Fruit fly (Drosophila melanogaster) whole organism, embryonic: ENCODE measurements around the gene CG33298.

Source experiments
- CG10147 ChIP-seq: fragments of 200-800 bp; sonication (Bioruptor generic); optimal IDR thresholded peaks from 2 replicates; lab custom pipeline; 2019; ENCODE audit warnings: missing biosample characterization, mild to moderate bottlenecking, missing genetic modification characterization, moderate library complexity
- CG10209 ChIP-seq: fragments of 200-800 bp; sonication (Bioruptor generic); optimal IDR thresholded peaks from 3 replicates; lab custom pipeline; 2017; ENCODE audit warnings: missing biosample characterization, mild to moderate bottlenecking, missing genetic modification characterization, missing genetic modification reagents
- CG10321 ChIP-seq: fragments of 200-800 bp; sonication (Bioruptor generic); IDR thresholded peaks from 2 replicates; pipeline ENCODE4 v1.3.6; 2022; ENCODE audit warnings: missing biosample characterization, missing genetic modification characterization
- CG10959 ChIP-seq: fragments of 200-800 bp; sonication (Bioruptor generic); IDR thresholded peaks from 2 replicates; pipeline ENCODE4 v1.3.6; 2022; ENCODE audit warnings: missing biosample characterization, missing genetic modification characterization
- CG10979 ChIP-seq: fragments of 200-800 bp; sonication (Bioruptor generic); optimal IDR thresholded peaks from 2 replicates; lab custom pipeline; 2018; ENCODE audit warnings: missing biosample characterization, mild to moderate bottlenecking, missing genetic modification characterization, moderate library complexity
- CG11456 ChIP-seq: fragments of 200-800 bp; sonication (Bioruptor generic); IDR thresholded peaks from 3 replicates; pipeline ENCODE4 v1.3.6; 2022; ENCODE audit warnings: missing biosample characterization, missing genetic modification characterization
- CG11723 ChIP-seq: fragments of 200-800 bp; sonication (Bioruptor generic); optimal IDR thresholded peaks from 2 replicates; lab custom pipeline; 2017; ENCODE audit warnings: missing biosample characterization, mild to moderate bottlenecking, missing genetic modification characterization
- CG12942 ChIP-seq: fragments of 200-800 bp; sonication (Bioruptor generic); optimal IDR thresholded peaks from 3 replicates; lab custom pipeline; 2016; ENCODE audit warnings: missing biosample characterization, missing genetic modification characterization
- CG13424 ChIP-seq: fragments of 200-800 bp; sonication (Bioruptor generic); optimal IDR thresholded peaks from 2 replicates; lab custom pipeline; 2019; ENCODE audit warnings: missing biosample characterization, mild to moderate bottlenecking, missing genetic modification characterization, moderate library complexity
- CG15696 ChIP-seq: fragments of 200-800 bp; sonication (Bioruptor generic); optimal IDR thresholded peaks from 2 replicates; lab custom pipeline; 2019; ENCODE audit warnings: missing biosample characterization, mild to moderate bottlenecking, missing genetic modification characterization, moderate library complexity
- CG16863 ChIP-seq: fragments of 200-800 bp; sonication (Bioruptor generic); optimal IDR thresholded peaks from 3 replicates; lab custom pipeline; 2016; ENCODE audit warnings: missing biosample characterization, missing genetic modification characterization
- CG17912 ChIP-seq: fragments of 200-800 bp; sonication (Bioruptor generic); optimal IDR thresholded peaks from 2 replicates; lab custom pipeline; 2018; ENCODE audit warnings: missing biosample characterization, mild to moderate bottlenecking, missing genetic modification characterization
- CG18476 ChIP-seq: fragments of 200-800 bp; sonication (Bioruptor generic); optimal IDR thresholded peaks from 2 replicates; lab custom pipeline; 2016; ENCODE audit warnings: missing biosample characterization, mild to moderate bottlenecking, missing genetic modification characterization
- CG18619 ChIP-seq: fragments of 200-800 bp; sonication (Bioruptor generic); optimal IDR thresholded peaks from 3 replicates; lab custom pipeline; 2017; ENCODE audit warnings: missing biosample characterization, mild to moderate bottlenecking, missing genetic modification characterization
- CG32767 ChIP-seq: fragments of 200-800 bp; sonication (Bioruptor generic); IDR thresholded peaks from 2 replicates; pipeline ENCODE4 v1.3.6; 2022; ENCODE audit warnings: missing biosample characterization, missing genetic modification characterization
- CG4424 ChIP-seq: fragments of 200-800 bp; sonication (Bioruptor generic); optimal IDR thresholded peaks from 3 replicates; lab custom pipeline; 2016; ENCODE audit warnings: missing biosample characterization, missing genetic modification characterization
- CG6175 ChIP-seq: fragments of 200-800 bp; sonication (Bioruptor generic); IDR thresholded peaks from 3 replicates; pipeline ENCODE4 v1.3.6; 2022; ENCODE audit warnings: missing biosample characterization, missing genetic modification characterization
- CG6765 ChIP-seq: fragments of 200-800 bp; sonication (Bioruptor generic); optimal IDR thresholded peaks from 3 replicates; lab custom pipeline; 2017; ENCODE audit warnings: missing biosample characterization, mild to moderate bottlenecking, missing genetic modification characterization
- CG6791 ChIP-seq: fragments of 200-800 bp; sonication (Bioruptor generic); IDR thresholded peaks from 3 replicates; pipeline ENCODE4 v1.3.6; 2022; ENCODE audit warnings: missing biosample characterization, missing genetic modification characterization; ENCODE audit not compliant: partially characterized antibody
- CG7786 ChIP-seq: fragments of 200-800 bp; sonication (Bioruptor generic); optimal IDR thresholded peaks from 2 replicates; lab custom pipeline; 2016; ENCODE audit warnings: missing biosample characterization, missing genetic modification characterization
- CG9797 ChIP-seq: fragments of 200-800 bp; sonication (Bioruptor generic); optimal IDR thresholded peaks from 3 replicates; lab custom pipeline; 2018; ENCODE audit warnings: missing biosample characterization, mild to moderate bottlenecking, missing genetic modification characterization
- Eip74EF ChIP-seq, 2 experiments: fragments of 200-800 bp in 1 of 2; fragments of >200 bp in 1 of 2; sonication (Bioruptor generic) in 1 of 2; optimal IDR thresholded peaks; 2 replicates each; lab custom pipeline; 2017 to 2019; ENCODE audit warnings: missing biosample characterization in 2 of 2, missing genetic modification characterization in 2 of 2, mild to moderate bottlenecking in 1 of 2, moderate library complexity in 1 of 2
- H15 ChIP-seq: fragments of 200-800 bp; sonication (Bioruptor generic); IDR thresholded peaks from 3 replicates; pipeline ENCODE4 v1.3.6; 2022; ENCODE audit warnings: missing biosample characterization, missing genetic modification characterization
- Hey ChIP-seq: fragments of 200-800 bp; sonication (Bioruptor generic); optimal IDR thresholded peaks from 3 replicates; lab custom pipeline; 2018; ENCODE audit warnings: missing biosample characterization, mild to moderate bottlenecking, missing genetic modification characterization
- Hr51 ChIP-seq, 2 experiments: fragments of 200-800 bp; sonication (Bioruptor generic); optimal IDR thresholded peaks; 2 replicates in 1 of 2; 3 replicates in 1 of 2; lab custom pipeline; 2016 to 2018; ENCODE audit warnings: missing biosample characterization in 2 of 2, missing genetic modification characterization in 2 of 2, mild to moderate bottlenecking in 1 of 2, moderate library complexity in 1 of 2
- Lhr ChIP-seq: fragments of 200-800 bp; sonication (Bioruptor generic); optimal IDR thresholded peaks from 3 replicates; lab custom pipeline; 2017; ENCODE audit warnings: mild to moderate bottlenecking, missing biosample characterization, missing genetic modification reagents, missing genetic modification characterization
- Mad ChIP-seq: fragments of 200-800 bp; sonication (Bioruptor generic); optimal IDR thresholded peaks from 2 replicates; lab custom pipeline; 2016; ENCODE audit warnings: missing biosample characterization, missing genetic modification characterization
- aop ChIP-seq: fragments of 200-800 bp; sonication (Bioruptor generic); IDR thresholded peaks from 2 replicates; pipeline ENCODE4 v1.3.6; 2022; ENCODE audit warnings: missing biosample characterization, missing genetic modification characterization
- bcd ChIP-seq: fragments of 200-800 bp; sonication (Bioruptor generic); optimal IDR thresholded peaks from 2 replicates; lab custom pipeline; 2017; ENCODE audit warnings: missing biosample characterization, mild to moderate bottlenecking, missing genetic modification characterization
- chif ChIP-seq, 2 experiments: fragments of 200-800 bp; sonication (Bioruptor generic); optimal IDR thresholded peaks; 3 replicates each; lab custom pipeline; 2016; ENCODE audit warnings: missing biosample characterization in 2 of 2, missing genetic modification characterization in 2 of 2
- chm ChIP-seq: fragments of 200-800 bp; sonication (Bioruptor generic); IDR thresholded peaks from 2 replicates; pipeline ENCODE4 v1.3.6; 2022; ENCODE audit warnings: missing biosample characterization, missing genetic modification characterization
- chn ChIP-seq: fragments of 200-800 bp; sonication (Bioruptor generic); optimal IDR thresholded peaks from 2 replicates; lab custom pipeline; 2016; ENCODE audit warnings: missing biosample characterization, missing genetic modification characterization
- crc ChIP-seq: fragments of 200-800 bp; sonication (Bioruptor generic); optimal IDR thresholded peaks from 2 replicates; lab custom pipeline; 2016; ENCODE audit warnings: missing biosample characterization, missing genetic modification characterization
- da ChIP-seq: fragments of 200-800 bp; sonication (Bioruptor generic); optimal IDR thresholded peaks from 2 replicates; lab custom pipeline; 2016; ENCODE audit warnings: missing biosample characterization, missing genetic modification characterization
- fru ChIP-seq: fragments of >200 bp; optimal IDR thresholded peaks from 2 replicates; lab custom pipeline; 2017
- gcm ChIP-seq: fragments of 200-800 bp; sonication (Bioruptor generic); optimal IDR thresholded peaks from 2 replicates; lab custom pipeline; 2019; ENCODE audit warnings: missing biosample characterization, mild to moderate bottlenecking, missing genetic modification characterization, moderate library complexity
- gt ChIP-seq: fragments of 200-800 bp; sonication (Bioruptor generic); IDR thresholded peaks from 2 replicates; pipeline ENCODE4 v1.3.6; 2022; ENCODE audit warnings: missing biosample characterization, missing genetic modification characterization
- jumu ChIP-seq: fragments of 200-800 bp; sonication (Bioruptor generic); optimal IDR thresholded peaks from 3 replicates; lab custom pipeline; 2016; ENCODE audit warnings: missing biosample characterization, missing genetic modification characterization
- kay ChIP-seq: fragments of 200-800 bp; sonication (Bioruptor generic); optimal IDR thresholded peaks from 2 replicates; lab custom pipeline; 2016; ENCODE audit warnings: missing biosample characterization, missing genetic modification characterization
- lmd ChIP-seq: fragments of 200-800 bp; sonication (Bioruptor generic); IDR thresholded peaks from 2 replicates; pipeline ENCODE4 v1.3.6; 2022; ENCODE audit warnings: missing biosample characterization, missing genetic modification characterization
- luna ChIP-seq: fragments of 200-800 bp; sonication (Bioruptor generic); optimal IDR thresholded peaks from 2 replicates; lab custom pipeline; 2016; ENCODE audit warnings: missing biosample characterization, missing genetic modification characterization
- mirr ChIP-seq: fragments of 200-800 bp; sonication (Bioruptor generic); optimal IDR thresholded peaks from 3 replicates; lab custom pipeline; 2018; ENCODE audit warnings: missing biosample characterization, mild to moderate bottlenecking, missing genetic modification characterization
- otp ChIP-seq: fragments of 200-800 bp; sonication (Bioruptor generic); IDR thresholded peaks from 3 replicates; pipeline ENCODE4, ENCODE4 v1.3.6; 2022; ENCODE audit warnings: missing biosample characterization, missing genetic modification characterization
- pzg ChIP-seq: fragments of 200-800 bp; sonication (Bioruptor generic); optimal IDR thresholded peaks from 3 replicates; lab custom pipeline; 2018; ENCODE audit warnings: missing biosample characterization, mild to moderate bottlenecking, missing genetic modification characterization, moderate library complexity
- run ChIP-seq: fragments of 200-800 bp; sonication (Bioruptor generic); optimal IDR thresholded peaks from 3 replicates; lab custom pipeline; 2018; ENCODE audit warnings: missing biosample characterization, mild to moderate bottlenecking, missing genetic modification characterization
- scrt ChIP-seq: fragments of 200-800 bp; sonication (Bioruptor generic); optimal IDR thresholded peaks from 2 replicates; lab custom pipeline; 2018; ENCODE audit warnings: missing biosample characterization, mild to moderate bottlenecking, missing genetic modification characterization, moderate library complexity
- trh ChIP-seq: fragments of 200-800 bp; sonication (Bioruptor generic); optimal IDR thresholded peaks from 2 replicates; lab custom pipeline; 2016; ENCODE audit warnings: missing biosample characterization, missing genetic modification characterization
- zen2 ChIP-seq: fragments of 200-800 bp; sonication (Bioruptor generic); IDR thresholded peaks from 3 replicates; pipeline ENCODE4 v1.3.6; 2022; ENCODE audit warnings: missing biosample characterization, missing genetic modification characterization; ENCODE audit not compliant: partially characterized antibody
- zf30C ChIP-seq: fragments of 200-800 bp; sonication (Bioruptor generic); optimal IDR thresholded peaks from 3 replicates; lab custom pipeline; 2018; ENCODE audit warnings: missing biosample characterization, mild to moderate bottlenecking, missing genetic modification characterization

The CG33298 gene

DNA sequence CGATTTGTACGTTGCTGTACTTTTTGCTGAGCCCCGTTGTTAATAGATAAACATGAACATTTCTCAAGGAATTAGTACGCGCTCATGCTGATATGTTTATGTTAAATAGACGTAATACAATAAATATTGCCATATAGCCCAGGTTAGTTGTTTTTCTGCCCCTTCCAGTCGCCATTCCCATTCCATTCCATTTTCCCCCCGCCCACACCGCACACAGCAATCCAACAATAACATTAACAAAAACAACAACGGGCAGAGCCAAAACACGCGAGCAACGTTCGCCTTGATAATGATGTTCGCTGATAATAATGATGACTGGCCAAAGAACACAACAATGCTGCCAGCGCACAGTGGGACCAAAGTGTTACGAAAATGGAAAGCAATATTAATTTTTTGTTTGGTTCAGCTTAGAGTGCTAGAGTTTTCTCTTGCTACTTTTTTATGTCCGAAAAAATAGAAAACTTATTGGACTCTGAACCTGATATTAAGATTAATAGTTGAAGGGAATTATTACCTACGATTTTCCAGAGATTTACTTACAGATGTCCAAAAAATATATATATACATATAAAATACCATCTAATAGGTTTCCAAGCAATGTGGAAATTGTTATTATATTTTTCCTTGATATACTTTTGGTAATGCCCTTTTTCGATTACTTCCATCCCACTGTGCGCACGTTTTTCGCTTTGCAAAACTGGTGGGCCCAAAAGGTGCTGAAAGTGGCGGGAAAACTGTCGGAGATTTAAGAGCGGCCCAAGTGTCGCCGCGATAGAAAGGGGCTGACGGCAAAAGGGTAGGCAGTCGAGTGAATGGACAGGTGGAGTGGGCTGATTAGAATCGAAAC, 74.5 kb downstream of the CG33298 start (continued):
- TF ChIP-seq CG15696 (tag; lab: Kevin White, UChicago), result peak; percentile 92
- peak; percentile 38 for TF ChIP-seq gt (GFP tag; lab: Robert Waterston, UW)
- TF ChIP-seq CG7786 (GFP tag; lab: Kevin White, UChicago), result peak; percentile 82
- peak; percentile 92 for TF ChIP-seq scrt
- TF ChIP-seq Lhr (GFP tag; lab: Kevin White, UChicago), result peak; percentile 67
- TF ChIP-seq CG10321 (GFP tag; lab: Robert Waterston, UW), result no peak; the same call in 1 of the 2 replicates
- TF ChIP-seq run (tag; lab: Kevin White, UChicago), result peak; percentile 94
- TF ChIP-seq CG10979, result peak; percentile 96
- peak; percentile 99 for TF ChIP-seq gcm
- peak; percentile 93 for TF ChIP-seq lmd (GFP tag; lab: Robert Waterston, UW)
- TF ChIP-seq chn, result peak; percentile 80
- TF ChIP-seq CG10959 (GFP tag; lab: Robert Waterston, UW), result peak; percentile 68
- peak; percentile 84 for TF ChIP-seq CG11456
- no peak for TF ChIP-seq fru
- no peak for TF ChIP-seq pzg (GFP tag; lab: Kevin White, UChicago)
- peak; percentile 58 for TF ChIP-seq crc (GFP tag; lab: Kevin White, UChicago)
- peak; percentile 35 for TF ChIP-seq Hey (tag; lab: Kevin White, UChicago)
- peak in 1 of 2 experiments; percentile 95 for TF ChIP-seq Eip74EF (GFP tag; optimal IDR thresholded peaks at IDR 0.05; lab: Kevin White, UChicago)
- TF ChIP-seq mirr (GFP tag; lab: Kevin White, UChicago), result peak; percentile 64
- peak; percentile 91 to 98 for TF ChIP-seq Hr51 (GFP tag; optimal IDR thresholded peaks at IDR 0.05; lab: Kevin White, UChicago)
- peak; percentile 93 for TF ChIP-seq CG11723 (GFP tag; lab: Kevin White, UChicago)
- peak; percentile 97 for TF ChIP-seq CG18619
- peak; percentile 97 for TF ChIP-seq CG4424 (GFP tag; lab: Kevin White, UChicago)
- TF ChIP-seq CG10147, result peak; percentile 97
- TF ChIP-seq CG12942 (GFP tag; lab: Kevin White, UChicago), result peak; percentile 91
- TF ChIP-seq CG13424, result peak; percentile 96
- peak; percentile 98 for TF ChIP-seq bcd (GFP tag; lab: Kevin White, UChicago)
- peak; percentile 98 for TF ChIP-seq CG10209
- no peak for TF ChIP-seq zf30C (GFP tag; lab: Kevin White, UChicago)
- TF ChIP-seq CG16863 (GFP tag; lab: Kevin White, UChicago), result peak; percentile 83
- peak; percentile 74 for TF ChIP-seq jumu
- TF ChIP-seq CG18476, result peak; percentile 97
- TF ChIP-seq zen2, result no peak
- TF ChIP-seq otp (GFP tag; lab: Robert Waterston, UW), result peak; percentile 52; the same call in 1 of the 3 replicates
- TF ChIP-seq CG6175 (GFP tag; lab: Robert Waterston, UW), result peak; percentile 65; the same call in 2 of the 3 replicates
- no peak for TF ChIP-seq CG9797 (GFP tag; lab: Kevin White, UChicago)
- TF ChIP-seq CG32767, result peak; percentile 85
- peak; percentile 87 for TF ChIP-seq trh (GFP tag; lab: Kevin White, UChicago)
- TF ChIP-seq CG17912 (GFP tag; lab: Kevin White, UChicago), result peak; percentile 58
- peak; percentile 21 for TF ChIP-seq da (GFP tag; lab: Kevin White, UChicago)
- no peak for TF ChIP-seq aop (GFP tag; lab: Robert Waterston, UW)
- TF ChIP-seq CG6791 (GFP tag; lab: Robert Waterston, UW), result no peak
- TF ChIP-seq kay, result peak; percentile 93
- TF ChIP-seq CG6765 (GFP tag; lab: Kevin White, UChicago), result peak; percentile 96
- peak; percentile 58 for TF ChIP-seq luna (GFP tag; lab: Kevin White, UChicago)
- peak; percentile 63 for TF ChIP-seq chm (GFP tag; lab: Robert Waterston, UW)
- TF ChIP-seq chif (GFP tag; optimal IDR thresholded peaks at IDR 0.05; lab: Kevin White, UChicago), result peak; percentile 79 to 82
- TF ChIP-seq Mad (GFP tag; lab: Kevin White, UChicago), result peak; percentile 84
- TF ChIP-seq H15 (GFP tag; lab: Robert Waterston, UW), result peak; percentile 82
